Worm (Caenorhabditis elegans) whole organism, L1 larva: ENCODE data around the gene C05D9.7.

Source experiments
- egl-13 ChIP-seq: sonication (generic microtip); optimal IDR thresholded peaks from 2 replicates; lab custom pipeline; 2016; ENCODE audit warnings: missing genotype, missing genetic modification reagents, missing genetic modification characterization, missing compliant biosample characterization
- elt-3 ChIP-seq, 6 experiments: fragments of 150-350 bp in 1 of 6; sonication (generic microtip); optimal IDR thresholded peaks; 2 replicates each; lab custom pipeline; 2017 to 2018; ENCODE audit warnings: missing biosample characterization in 6 of 6, missing genetic modification characterization in 6 of 6, inconsistent platforms in 1 of 6
- fkh-8 ChIP-seq: sonication (generic microtip); optimal IDR thresholded peaks from 2 replicates; lab custom pipeline; 2016; ENCODE audit warnings: mild to moderate bottlenecking, missing genetic modification characterization, missing compliant biosample characterization
- lin-13 ChIP-seq: fragments of 150-350 bp; optimal IDR thresholded peaks from 2 replicates; lab custom pipeline; 2014; ENCODE audit warnings: missing biosample characterization, missing genetic modification reagents, missing genetic modification characterization
- nhr-237 ChIP-seq: fragments of 150-350 bp; optimal IDR thresholded peaks from 2 replicates; lab custom pipeline; 2014; ENCODE audit warnings: missing biosample characterization, missing genetic modification characterization
- nhr-47 ChIP-seq: sonication (generic microtip); optimal IDR thresholded peaks from 2 replicates; lab custom pipeline; 2016; ENCODE audit warnings: mild to moderate bottlenecking, missing genetic modification characterization, moderate library complexity, missing compliant biosample characterization
- sox-4 ChIP-seq: sonication (generic microtip); optimal IDR thresholded peaks from 2 replicates; lab custom pipeline; 2016; ENCODE audit warnings: missing genetic modification characterization, missing compliant biosample characterization
- ztf-11 ChIP-seq, 2 experiments: sonication (generic microtip); optimal IDR thresholded peaks; 2 replicates each; lab custom pipeline; 2016 to 2017; ENCODE audit warnings: missing genetic modification characterization in 2 of 2, missing biosample characterization in 1 of 2, missing compliant biosample characterization in 1 of 2

DNA sequence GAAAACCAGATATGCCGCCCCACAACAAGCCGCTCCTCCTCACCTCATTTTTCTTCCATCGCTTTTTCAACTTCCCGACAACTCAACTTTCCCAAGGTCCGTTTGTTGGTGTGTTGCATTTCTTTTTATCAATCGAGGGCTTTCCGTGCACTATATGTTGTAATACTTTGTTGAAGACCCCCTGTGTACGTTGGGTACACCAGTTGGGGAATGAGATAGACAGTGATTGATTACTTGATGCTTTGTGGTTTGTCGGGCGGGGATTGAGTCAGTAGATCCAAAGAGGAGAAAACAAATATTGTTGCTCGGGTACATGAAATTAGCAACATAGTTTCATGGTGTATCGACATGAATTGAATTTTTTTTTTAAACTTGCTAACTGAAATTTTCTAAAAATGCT is 10.3 kb downstream of the C05D9.7 start:
- no peak for TF ChIP-seq nhr-237 (tag; lab: Kevin White, UChicago)
- TF ChIP-seq ztf-11 (tag; optimal IDR thresholded peaks at IDR 0.05; lab: Kevin White, UChicago), result no peak
- TF ChIP-seq egl-13 (tag; lab: Kevin White, UChicago), result no peak
- TF ChIP-seq elt-3 (tag; optimal IDR thresholded peaks at IDR 0.05; lab: Kevin White, UChicago), result no peak
- TF ChIP-seq sox-4 (tag; lab: Kevin White, UChicago), result no peak
- TF ChIP-seq lin-13 (GFP tag; lab: Kevin White, UChicago), result no peak
- no peak for TF ChIP-seq fkh-8 (tag; lab: Kevin White, UChicago)
- no peak for TF ChIP-seq nhr-47 (tag; lab: Kevin White, UChicago)
